Fruit fly (Drosophila melanogaster) whole organism, embryonic: Measurements from ENCODE around the gene Atu.
A peak's percentile ranks its signal among the peaks of the same experiment; 100 is the strongest.

ENCODE experiments used
- Aef1 ChIP-seq: fragments of 200-800 bp; sonication (Bioruptor generic); IDR thresholded peaks from 3 replicates; pipeline ENCODE4 v1.3.6; 2022; ENCODE audit warnings: missing biosample characterization, missing genetic modification characterization
- Atf3 ChIP-seq: fragments of 200-800 bp; sonication (Bioruptor generic); optimal IDR thresholded peaks from 3 replicates; lab custom pipeline; 2016; ENCODE audit warnings: missing biosample characterization, missing genetic modification characterization
- CG10209 ChIP-seq: fragments of 200-800 bp; sonication (Bioruptor generic); optimal IDR thresholded peaks from 3 replicates; lab custom pipeline; 2017; ENCODE audit warnings: missing biosample characterization, mild to moderate bottlenecking, missing genetic modification characterization, missing genetic modification reagents
- CG10366 ChIP-seq: fragments of 200-800 bp; sonication (Bioruptor generic); IDR thresholded peaks from 2 replicates; pipeline ENCODE4 v1.3.6; 2022; ENCODE audit warnings: missing biosample characterization, missing genetic modification characterization
- CG11247 ChIP-seq: fragments of 200-800 bp; sonication (Bioruptor generic); IDR thresholded peaks from 2 replicates; pipeline ENCODE4 v1.3.6; 2022; ENCODE audit warnings: missing biosample characterization, missing genetic modification characterization
- CG12769 ChIP-seq: fragments of 200-800 bp; sonication (Bioruptor generic); optimal IDR thresholded peaks from 2 replicates; lab custom pipeline; 2019; ENCODE audit warnings: missing biosample characterization, mild to moderate bottlenecking, missing genetic modification characterization, moderate library complexity
- CG14441 ChIP-seq: fragments of 200-800 bp; sonication (Bioruptor generic); IDR thresholded peaks from 2 replicates; pipeline ENCODE4 v1.3.6; 2022; ENCODE audit warnings: missing biosample characterization, missing genetic modification characterization
- CG2875 ChIP-seq: fragments of 200-800 bp; sonication (Bioruptor generic); optimal IDR thresholded peaks from 2 replicates; lab custom pipeline; 2017; ENCODE audit warnings: missing biosample characterization, mild to moderate bottlenecking, missing genetic modification characterization, missing genetic modification reagents
- CG31365 ChIP-seq: fragments of 200-800 bp; sonication (Bioruptor generic); optimal IDR thresholded peaks from 2 replicates; lab custom pipeline; 2018; ENCODE audit warnings: missing biosample characterization, mild to moderate bottlenecking, missing genetic modification characterization
- CG3163 ChIP-seq: fragments of 200-800 bp; sonication (Bioruptor generic); optimal IDR thresholded peaks from 3 replicates; lab custom pipeline; 2016; ENCODE audit warnings: missing biosample characterization, missing genetic modification characterization
- CG4854 ChIP-seq: fragments of 200-800 bp; sonication (Bioruptor generic); optimal IDR thresholded peaks from 2 replicates; lab custom pipeline; 2016; ENCODE audit warnings: missing biosample characterization, missing genetic modification characterization, inconsistent platforms
- CG6654 ChIP-seq: fragments of 200-800 bp; sonication (Bioruptor generic); optimal IDR thresholded peaks from 2 replicates; lab custom pipeline; 2017; ENCODE audit warnings: missing biosample characterization, mild to moderate bottlenecking, missing genetic modification characterization
- CG6854 ChIP-seq: fragments of 200-800 bp; sonication (Bioruptor generic); optimal IDR thresholded peaks from 3 replicates; lab custom pipeline; 2017; ENCODE audit warnings: missing biosample characterization, mild to moderate bottlenecking, missing genetic modification characterization
- CG7745 ChIP-seq: fragments of 200-800 bp; sonication (Bioruptor generic); optimal IDR thresholded peaks from 2 replicates; lab custom pipeline; 2018; ENCODE audit warnings: missing biosample characterization, mild to moderate bottlenecking, missing genetic modification characterization, moderate library complexity
- CG8388 ChIP-seq: fragments of 200-800 bp; sonication (Bioruptor generic); optimal IDR thresholded peaks from 2 replicates; lab custom pipeline; 2019; ENCODE audit warnings: missing biosample characterization, mild to moderate bottlenecking, missing genetic modification characterization, moderate library complexity
- CG8765 ChIP-seq: fragments of 200-800 bp; sonication (Bioruptor generic); IDR thresholded peaks from 2 replicates; pipeline ENCODE4 v1.3.6; 2022; ENCODE audit warnings: missing biosample characterization, missing genetic modification characterization
- CG8944 ChIP-seq: fragments of 200-800 bp; sonication (Bioruptor generic); optimal IDR thresholded peaks from 3 replicates; lab custom pipeline; 2016; ENCODE audit warnings: missing biosample characterization, missing genetic modification characterization
- D19B ChIP-seq: fragments of 200-800 bp; sonication (Bioruptor generic); optimal IDR thresholded peaks from 2 replicates; lab custom pipeline; 2017; ENCODE audit warnings: missing biosample characterization, mild to moderate bottlenecking, missing genetic modification characterization
- Dll ChIP-seq: fragments of 200-800 bp; sonication (Bioruptor generic); IDR thresholded peaks from 4 replicates; pipeline ENCODE4 v1.3.6; 2022; ENCODE audit warnings: missing biosample characterization, missing genetic modification characterization; ENCODE audit not compliant: partially characterized antibody
- Elba2 ChIP-seq: fragments of 200-800 bp; sonication (Bioruptor generic); optimal IDR thresholded peaks from 3 replicates; lab custom pipeline; 2016; ENCODE audit warnings: missing biosample characterization, missing genetic modification characterization
- Ets97D ChIP-seq: fragments of 200-800 bp; sonication (Bioruptor generic); optimal IDR thresholded peaks from 3 replicates; lab custom pipeline; 2016; ENCODE audit warnings: missing biosample characterization, missing genetic modification characterization
- HLH4C ChIP-seq: fragments of 200-800 bp; sonication (Bioruptor generic); IDR thresholded peaks from 3 replicates; pipeline ENCODE4 v1.3.6; 2022; ENCODE audit warnings: missing biosample characterization, missing genetic modification characterization; ENCODE audit not compliant: partially characterized antibody
- Hr39 ChIP-seq: fragments of >200 bp; optimal IDR thresholded peaks from 2 replicates; lab custom pipeline; 2017
- MBD-R2 ChIP-seq: fragments of 200-800 bp; sonication (Bioruptor generic); IDR thresholded peaks from 2 replicates; pipeline ENCODE4 v1.3.6; 2022; ENCODE audit warnings: missing biosample characterization, missing genetic modification characterization
- NC2α ChIP-seq: fragments of 200-800 bp; sonication (Bioruptor generic); optimal IDR thresholded peaks from 2 replicates; lab custom pipeline; 2016; ENCODE audit warnings: missing biosample characterization, missing genetic modification characterization
- NK7.1 ChIP-seq: fragments of 200-800 bp; sonication (Bioruptor generic); optimal IDR thresholded peaks from 3 replicates; lab custom pipeline; 2016; ENCODE audit warnings: missing biosample characterization, missing genetic modification characterization
- Opbp ChIP-seq: fragments of 200-800 bp; sonication (Bioruptor generic); IDR thresholded peaks from 3 replicates; pipeline ENCODE4 v1.3.6; 2022; ENCODE audit warnings: missing biosample characterization, missing genetic modification characterization; ENCODE audit not compliant: partially characterized antibody
- Optix ChIP-seq: fragments of 200-800 bp; sonication (Bioruptor generic); IDR thresholded peaks from 3 replicates; pipeline ENCODE4 v1.3.6; 2022; ENCODE audit warnings: missing biosample characterization, missing genetic modification characterization
- Ptx1 ChIP-seq: fragments of 200-800 bp; sonication (Bioruptor generic); IDR thresholded peaks from 2 replicates; pipeline ENCODE4 v1.3.6; 2022; ENCODE audit warnings: missing biosample characterization, missing genetic modification characterization
- Sox102F ChIP-seq: fragments of 200-800 bp; sonication (Bioruptor generic); optimal IDR thresholded peaks from 2 replicates; lab custom pipeline; 2018; ENCODE audit warnings: missing biosample characterization, mild to moderate bottlenecking, missing genetic modification characterization, moderate library complexity
- Taf1 ChIP-seq: fragments of 200-800 bp; sonication (Bioruptor generic); IDR thresholded peaks from 2 replicates; pipeline ENCODE4 v1.3.6; 2022; ENCODE audit warnings: missing biosample characterization, missing genetic modification characterization
- Vsx1 ChIP-seq: fragments of 200-800 bp; sonication (Bioruptor generic); optimal IDR thresholded peaks from 2 replicates; lab custom pipeline; 2017; ENCODE audit warnings: missing biosample characterization, mild to moderate bottlenecking, missing genetic modification characterization, missing genetic modification reagents
- amos ChIP-seq: fragments of 200-800 bp; sonication (Bioruptor generic); IDR thresholded peaks from 2 replicates; pipeline ENCODE4 v1.3.6; 2022; ENCODE audit warnings: missing biosample characterization, missing genetic modification characterization; ENCODE audit not compliant: partially characterized antibody
- ato ChIP-seq: fragments of 200-800 bp; sonication (Bioruptor generic); IDR thresholded peaks from 2 replicates; pipeline ENCODE4 v1.3.6; 2022; ENCODE audit warnings: missing biosample characterization, missing genetic modification characterization; ENCODE audit not compliant: partially characterized antibody
- cg ChIP-seq: fragments of 200-800 bp; sonication (Bioruptor generic); optimal IDR thresholded peaks from 3 replicates; lab custom pipeline; 2019; ENCODE audit warnings: missing biosample characterization, mild to moderate bottlenecking, missing genetic modification characterization, moderate library complexity
- ci ChIP-seq: fragments of 200-800 bp; sonication (Bioruptor generic); IDR thresholded peaks from 3 replicates; pipeline ENCODE4 v1.3.6; 2022; ENCODE audit warnings: missing biosample characterization, missing genetic modification characterization
- croc ChIP-seq: fragments of 200-800 bp; sonication (Bioruptor generic); conservative IDR thresholded peaks from 3 replicates; pipeline ENCODE4 v1.3.6; 2022; ENCODE audit warnings: missing biosample characterization, missing genetic modification characterization
- dm ChIP-seq: fragments of 200-800 bp; sonication (Bioruptor generic); optimal IDR thresholded peaks from 3 replicates; lab custom pipeline; 2016; ENCODE audit warnings: missing biosample characterization, missing genetic modification characterization
- ftz-f1 ChIP-seq: fragments of 200-800 bp; sonication (Bioruptor generic); optimal IDR thresholded peaks from 2 replicates; lab custom pipeline; 2016; ENCODE audit warnings: missing biosample characterization, missing genetic modification characterization
- her ChIP-seq: fragments of 200-800 bp; sonication (Bioruptor generic); optimal IDR thresholded peaks from 2 replicates; lab custom pipeline; 2016; ENCODE audit warnings: missing biosample characterization, missing genetic modification characterization
- hth ChIP-seq: fragments of >200 bp; optimal IDR thresholded peaks from 2 replicates; lab custom pipeline; 2017; ENCODE audit warnings: inconsistent platforms
- mld ChIP-seq: fragments of 200-800 bp; sonication (Bioruptor generic); IDR thresholded peaks from 3 replicates; pipeline ENCODE4 v1.3.6; 2022; ENCODE audit warnings: missing biosample characterization, missing genetic modification characterization; ENCODE audit not compliant: partially characterized antibody
- nmo ChIP-seq: fragments of 200-800 bp; sonication (Bioruptor generic); optimal IDR thresholded peaks from 2 replicates; lab custom pipeline; 2018; ENCODE audit warnings: missing biosample characterization, mild to moderate bottlenecking, missing genetic modification characterization, moderate library complexity
- onecut ChIP-seq: fragments of 200-800 bp; sonication (Bioruptor generic); IDR thresholded peaks from 2 replicates; pipeline ENCODE4 v1.3.6; 2022; ENCODE audit warnings: missing biosample characterization, missing genetic modification characterization
- p53 ChIP-seq: fragments of 200-800 bp; sonication (Bioruptor generic); optimal IDR thresholded peaks from 2 replicates; lab custom pipeline; 2016; ENCODE audit warnings: missing biosample characterization, missing genetic modification characterization
- phol ChIP-seq: fragments of 200-800 bp; sonication (Bioruptor generic); optimal IDR thresholded peaks from 3 replicates; lab custom pipeline; 2018; ENCODE audit warnings: missing biosample characterization, mild to moderate bottlenecking, missing genetic modification characterization, moderate library complexity
- sd ChIP-seq: fragments of 200-800 bp; sonication (Bioruptor generic); optimal IDR thresholded peaks from 3 replicates; lab custom pipeline; 2018; ENCODE audit warnings: missing biosample characterization, mild to moderate bottlenecking, missing genetic modification characterization, moderate library complexity
- shn ChIP-seq: fragments of 200-800 bp; sonication (Bioruptor generic); optimal IDR thresholded peaks from 3 replicates; lab custom pipeline; 2016; ENCODE audit warnings: missing biosample characterization, missing genetic modification characterization
- slbo ChIP-seq: fragments of 200-800 bp; sonication (Bioruptor generic); IDR thresholded peaks from 2 replicates; pipeline ENCODE4 v1.3.6; 2022; ENCODE audit warnings: missing biosample characterization, missing genetic modification characterization
- stc ChIP-seq: fragments of 200-800 bp; sonication (Bioruptor generic); IDR thresholded peaks from 2 replicates; pipeline ENCODE4 v1.3.6; 2022; ENCODE audit warnings: missing biosample characterization, missing genetic modification characterization
- sug ChIP-seq: fragments of 200-800 bp; optimal IDR thresholded peaks from 2 replicates; lab custom pipeline; 2019; ENCODE audit warnings: missing biosample characterization, mild to moderate bottlenecking, missing genetic modification characterization, moderate library complexity
- tio ChIP-seq: fragments of 200-800 bp; sonication (Bioruptor generic); optimal IDR thresholded peaks from 2 replicates; lab custom pipeline; 2017; ENCODE audit warnings: missing biosample characterization, missing genetic modification characterization, inconsistent platforms

The Atu gene

DNA sequence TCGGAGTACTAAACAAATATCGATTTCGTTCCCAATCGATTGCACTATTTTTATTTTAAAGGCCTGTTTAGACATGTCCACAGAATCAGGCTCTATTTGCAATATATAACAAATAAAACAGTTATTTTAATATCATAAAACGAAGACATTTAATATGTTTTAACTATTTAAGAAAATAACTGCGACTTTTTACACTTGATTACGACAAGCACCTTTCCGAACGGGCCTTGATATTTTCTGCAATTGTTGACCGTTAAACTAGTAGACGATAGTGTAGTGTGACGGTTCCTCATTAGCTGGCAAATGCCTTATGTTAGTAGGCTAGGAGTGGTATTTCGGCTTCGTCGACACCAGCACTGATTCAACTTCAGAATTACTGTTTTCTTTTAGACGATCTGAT lies 44.6 kb upstream of the Atu start, which contains the start of the genes CG2931 and Rheb (continued):
- TF ChIP-seq Sox102F (GFP tag; lab: Kevin White, UChicago) (no peak), Hr39 (lab: Kevin White, UChicago) (no peak), CG31365 (tag; lab: Kevin White, UChicago) (no peak), NK7.1 (GFP tag; lab: Kevin White, UChicago) (no peak), ftz-f1 (GFP tag; lab: Kevin White, UChicago) (no peak), hth (lab: Kevin White, UChicago) (no peak), tio (GFP tag; lab: Kevin White, UChicago) (no peak), CG6654 (GFP tag; lab: Kevin White, UChicago) (no peak), CG8765 (no peak), CG11247 (peak; percentile 47), Aef1 (GFP tag; lab: Robert Waterston, UW) (peak; percentile 65; the same call in 2 of the 3 replicates), HLH4C (peak; percentile 65), phol (tag; lab: Kevin White, UChicago) (peak; percentile 82), Taf1 (GFP tag; lab: Robert Waterston, UW) (no peak), amos (GFP tag; lab: Robert Waterston, UW) (peak; percentile 76), CG4854 (peak; percentile 27), Atf3 (GFP tag; lab: Kevin White, UChicago) (no peak), onecut (GFP tag; lab: Robert Waterston, UW) (peak; percentile 84), CG10366 (GFP tag; lab: Robert Waterston, UW) (peak; percentile 70), CG14441 (peak; percentile 79), sd (no peak), CG8388 (GFP tag; lab: Kevin White, UChicago) (peak; percentile 56), CG6854 (GFP tag; lab: Kevin White, UChicago) (no peak), mld (GFP tag; lab: Robert Waterston, UW) (no peak), dm (GFP tag; lab: Kevin White, UChicago) (peak; percentile 16), Vsx1 (GFP tag; lab: Kevin White, UChicago) (no peak), CG12769 (tag; lab: Kevin White, UChicago) (no peak), shn (GFP tag; lab: Kevin White, UChicago) (no peak), slbo (GFP tag; lab: Robert Waterston, UW) (peak; percentile 81), cg (GFP tag; lab: Kevin White, UChicago) (peak; percentile 2), NC2α (GFP tag; lab: Kevin White, UChicago) (no peak), Opbp (GFP tag; lab: Robert Waterston, UW) (peak; percentile 44; the same call in 1 of the 3 replicates), CG3163 (GFP tag; lab: Kevin White, UChicago) (no peak), Elba2 (GFP tag; lab: Kevin White, UChicago) (peak; percentile 38), her (GFP tag; lab: Kevin White, UChicago) (no peak), nmo (GFP tag; lab: Kevin White, UChicago) (peak; percentile 84), Ptx1 (peak; percentile 79), CG10209 (GFP tag; lab: Kevin White, UChicago) (peak; percentile 51), MBD-R2 (GFP tag; lab: Robert Waterston, UW) (peak; percentile 72), sug (peak; percentile 63), Dll (peak; percentile 88), Optix (peak; percentile 39; the same call in 1 of the 3 replicates), CG7745 (tag; lab: Kevin White, UChicago) (no peak), CG8944 (no peak), Ets97D (GFP tag; lab: Kevin White, UChicago) (peak; percentile 76), p53 (GFP tag; lab: Kevin White, UChicago) (peak; percentile 15), CG2875 (GFP tag; lab: Kevin White, UChicago) (peak; percentile 0), D19B (GFP tag; lab: Kevin White, UChicago) (no peak), stc (GFP tag; lab: Robert Waterston, UW) (peak; percentile 39; the same call in 1 of the 2 replicates), ato (GFP tag; lab: Robert Waterston, UW) (no peak), ci (GFP tag; lab: Robert Waterston, UW) (0 out of 3 replicates have a peak, but pooled peaks have one; percentile 27), croc (peak; percentile 30; the same call in 1 of the 3 replicates)
